Fruit fly (Drosophila melanogaster) whole organism, embryonic: Measurements from ENCODE around the gene Lcp65Ab1.

Experiments used
- Ada2b ChIP-seq: fragments of 200-800 bp; sonication (Bioruptor generic); IDR thresholded peaks from 2 replicates; pipeline ENCODE4 v1.3.6; 2022; ENCODE audit warnings: missing biosample characterization, missing genetic modification characterization
- Asciz ChIP-seq: fragments of 200-800 bp; sonication (Bioruptor generic); optimal IDR thresholded peaks from 2 replicates; lab custom pipeline; 2017; ENCODE audit warnings: missing biosample characterization, mild to moderate bottlenecking, missing genetic modification characterization, missing genetic modification reagents
- B-H1 ChIP-seq: fragments of 200-800 bp; sonication (Bioruptor generic); IDR thresholded peaks from 3 replicates; pipeline ENCODE4 v1.3.6; 2022; ENCODE audit warnings: missing biosample characterization, missing genetic modification characterization
- CG11093 ChIP-seq: fragments of 200-800 bp; sonication (Bioruptor generic); IDR thresholded peaks from 3 replicates; pipeline ENCODE4 v1.3.6; 2022; ENCODE audit warnings: missing biosample characterization, missing genetic modification characterization
- CG11695 ChIP-seq: fragments of 200-800 bp; sonication (Bioruptor generic); IDR thresholded peaks from 3 replicates; pipeline ENCODE4 v1.3.6; 2022; ENCODE audit warnings: missing biosample characterization, missing genetic modification characterization
- CG12659 ChIP-seq: fragments of 200-800 bp; sonication (Bioruptor generic); optimal IDR thresholded peaks from 3 replicates; lab custom pipeline; 2017; ENCODE audit warnings: mild to moderate bottlenecking, missing biosample characterization, missing genetic modification reagents, missing genetic modification characterization
- CG12744 ChIP-seq: fragments of 200-800 bp; sonication (Bioruptor generic); optimal IDR thresholded peaks from 2 replicates; lab custom pipeline; 2016; ENCODE audit warnings: missing biosample characterization, missing genetic modification characterization
- CG13296 ChIP-seq: fragments of 200-800 bp; sonication (Bioruptor generic); optimal IDR thresholded peaks from 3 replicates; lab custom pipeline; 2018; ENCODE audit warnings: missing biosample characterization, mild to moderate bottlenecking, missing genetic modification characterization
- CG17359 ChIP-seq: fragments of 200-800 bp; sonication (Bioruptor generic); optimal IDR thresholded peaks from 3 replicates; lab custom pipeline; 2018; ENCODE audit warnings: missing biosample characterization, mild to moderate bottlenecking, missing genetic modification characterization, moderate library complexity
- CG17361 ChIP-seq: fragments of 200-800 bp; sonication (Bioruptor generic); IDR thresholded peaks from 3 replicates; pipeline ENCODE4 v1.3.6; 2022; ENCODE audit warnings: missing biosample characterization, missing genetic modification characterization
- CG2202 ChIP-seq: fragments of 200-800 bp; sonication (Bioruptor generic); optimal IDR thresholded peaks from 2 replicates; lab custom pipeline; 2018; ENCODE audit warnings: missing biosample characterization, mild to moderate bottlenecking, missing genetic modification characterization
- CG2678 ChIP-seq: fragments of 200-800 bp; sonication (Bioruptor generic); optimal IDR thresholded peaks from 3 replicates; lab custom pipeline; 2019; ENCODE audit warnings: missing biosample characterization, mild to moderate bottlenecking, missing genetic modification characterization, moderate library complexity
- CG2875 ChIP-seq: fragments of 200-800 bp; sonication (Bioruptor generic); optimal IDR thresholded peaks from 2 replicates; lab custom pipeline; 2017; ENCODE audit warnings: missing biosample characterization, mild to moderate bottlenecking, missing genetic modification characterization, missing genetic modification reagents
- CG4820 ChIP-seq: fragments of 200-800 bp; sonication (Bioruptor generic); optimal IDR thresholded peaks from 3 replicates; lab custom pipeline; 2016; ENCODE audit warnings: missing biosample characterization, missing genetic modification characterization
- CG6272 ChIP-seq: fragments of 200-800 bp; sonication (Bioruptor generic); IDR thresholded peaks from 2 replicates; pipeline ENCODE4 v1.3.6; 2022; ENCODE audit warnings: missing biosample characterization, missing genetic modification characterization
- CG7556 ChIP-seq: fragments of 200-800 bp; sonication (Bioruptor generic); optimal IDR thresholded peaks from 2 replicates; lab custom pipeline; 2017; ENCODE audit warnings: missing biosample characterization, mild to moderate bottlenecking, missing genetic modification characterization
- CG8281 ChIP-seq: fragments of 200-800 bp; sonication (Bioruptor generic); optimal IDR thresholded peaks from 2 replicates; lab custom pipeline; 2018; ENCODE audit warnings: missing biosample characterization, mild to moderate bottlenecking, missing genetic modification characterization, moderate library complexity
- CG8924 ChIP-seq: fragments of 200-800 bp; optimal IDR thresholded peaks from 3 replicates; lab custom pipeline; 2019; ENCODE audit warnings: missing biosample characterization, mild to moderate bottlenecking, missing genetic modification characterization, moderate library complexity
- Deaf1 ChIP-seq: fragments of 200-800 bp; optimal IDR thresholded peaks from 3 replicates; lab custom pipeline; 2019; ENCODE audit warnings: missing biosample characterization, mild to moderate bottlenecking, missing genetic modification characterization, moderate library complexity
- H15 ChIP-seq: fragments of 200-800 bp; sonication (Bioruptor generic); IDR thresholded peaks from 3 replicates; pipeline ENCODE4 v1.3.6; 2022; ENCODE audit warnings: missing biosample characterization, missing genetic modification characterization
- HHEX ChIP-seq: fragments of 200-800 bp; sonication (Bioruptor generic); optimal IDR thresholded peaks from 3 replicates; lab custom pipeline; 2017; ENCODE audit warnings: missing biosample characterization, mild to moderate bottlenecking, missing genetic modification characterization, missing genetic modification reagents
- Hr78 ChIP-seq, 2 experiments: fragments of 200-800 bp in 1 of 2; fragments of >200 bp in 1 of 2; sonication (Bioruptor generic) in 1 of 2; optimal IDR thresholded peaks; 2 replicates each; lab custom pipeline; 2017 to 2019; ENCODE audit warnings: missing biosample characterization in 2 of 2, missing genetic modification characterization in 2 of 2, mild to moderate bottlenecking in 1 of 2, moderate library complexity in 1 of 2
- Med ChIP-seq: fragments of 200-800 bp; sonication (Bioruptor generic); peaks from one replicate; lab custom pipeline; 2016; ENCODE audit warnings: missing biosample characterization, missing genetic modification characterization, mild to moderate bottlenecking, inconsistent platforms, moderate library complexity
- Meics ChIP-seq: fragments of 200-800 bp; sonication (Bioruptor generic); optimal IDR thresholded peaks from 2 replicates; lab custom pipeline; 2017; ENCODE audit warnings: missing biosample characterization, mild to moderate bottlenecking, missing genetic modification characterization
- Poxn ChIP-seq: fragments of 200-800 bp; sonication (Bioruptor generic); IDR thresholded peaks from 2 replicates; pipeline ENCODE4 v1.3.6; 2022; ENCODE audit warnings: missing biosample characterization, missing genetic modification characterization
- Ravus ChIP-seq: fragments of 200-800 bp; sonication (Bioruptor generic); IDR thresholded peaks from 2 replicates; pipeline ENCODE4 v1.3.6; 2022; ENCODE audit warnings: missing biosample characterization, missing genetic modification characterization
- Spps ChIP-seq: fragments of 200-800 bp; sonication (Bioruptor generic); optimal IDR thresholded peaks from 2 replicates; lab custom pipeline; 2018; ENCODE audit warnings: missing biosample characterization, mild to moderate bottlenecking, missing genetic modification characterization
- Sry-β ChIP-seq: fragments of 200-800 bp; sonication (Bioruptor generic); optimal IDR thresholded peaks from 2 replicates; lab custom pipeline; 2018; ENCODE audit warnings: missing biosample characterization, mild to moderate bottlenecking, missing genetic modification characterization, moderate library complexity
- Xrp1 ChIP-seq: fragments of 200-800 bp; sonication (Bioruptor generic); IDR thresholded peaks from 2 replicates; pipeline ENCODE4 v1.3.6; 2022; ENCODE audit warnings: missing biosample characterization, missing genetic modification characterization
- az2 ChIP-seq: fragments of 200-800 bp; sonication (Bioruptor generic); optimal IDR thresholded peaks from 3 replicates; lab custom pipeline; 2016; ENCODE audit warnings: missing biosample characterization, missing genetic modification characterization
- chif ChIP-seq, 2 experiments: fragments of 200-800 bp; sonication (Bioruptor generic); optimal IDR thresholded peaks; 3 replicates each; lab custom pipeline; 2016; ENCODE audit warnings: missing biosample characterization in 2 of 2, missing genetic modification characterization in 2 of 2
- danr ChIP-seq: fragments of 200-800 bp; sonication (Bioruptor generic); IDR thresholded peaks from 2 replicates; pipeline ENCODE4 v1.3.6; 2022; ENCODE audit warnings: missing biosample characterization, missing genetic modification characterization
- dpn ChIP-seq, 2 experiments: fragments of 200-800 bp; sonication (Bioruptor generic); optimal IDR thresholded peaks; 3 replicates each; lab custom pipeline; 2016; ENCODE audit warnings: missing biosample characterization in 2 of 2, missing genetic modification characterization in 2 of 2
- dysf ChIP-seq: fragments of 200-800 bp; sonication (Bioruptor generic); IDR thresholded peaks from 3 replicates; pipeline ENCODE4 v1.3.6; 2022; ENCODE audit warnings: missing biosample characterization, missing genetic modification characterization
- ewg ChIP-seq: fragments of 200-800 bp; sonication (Bioruptor generic); optimal IDR thresholded peaks from 3 replicates; lab custom pipeline; 2017; ENCODE audit warnings: mild to moderate bottlenecking, missing biosample characterization, missing genetic modification reagents, missing genetic modification characterization
- grau ChIP-seq: fragments of 200-800 bp; optimal IDR thresholded peaks from 3 replicates; lab custom pipeline; 2019; ENCODE audit warnings: missing biosample characterization, mild to moderate bottlenecking, missing genetic modification characterization, moderate library complexity
- kay ChIP-seq: fragments of 200-800 bp; sonication (Bioruptor generic); optimal IDR thresholded peaks from 2 replicates; lab custom pipeline; 2016; ENCODE audit warnings: missing biosample characterization, missing genetic modification characterization
- ken ChIP-seq: fragments of 200-800 bp; sonication (Bioruptor generic); IDR thresholded peaks from 3 replicates; pipeline ENCODE4 v1.3.6; 2022; ENCODE audit warnings: missing biosample characterization, missing genetic modification characterization
- klu ChIP-seq: fragments of 200-800 bp; sonication (Bioruptor generic); IDR thresholded peaks from 2 replicates; pipeline ENCODE4 v1.3.6; 2022; ENCODE audit warnings: missing biosample characterization, missing genetic modification characterization
- lmd ChIP-seq: fragments of 200-800 bp; sonication (Bioruptor generic); IDR thresholded peaks from 2 replicates; pipeline ENCODE4 v1.3.6; 2022; ENCODE audit warnings: missing biosample characterization, missing genetic modification characterization
- lola ChIP-seq, 3 experiments: fragments of >200 bp in 2 of 3; fragments of 200-800 bp in 1 of 3; sonication (Bioruptor generic) in 1 of 3; optimal IDR thresholded peaks; 2 replicates each; lab custom pipeline; 2017 to 2019; ENCODE audit warnings: missing biosample characterization in 3 of 3, missing genetic modification characterization in 3 of 3, mild to moderate bottlenecking in 1 of 3, moderate library complexity in 1 of 3
- oc ChIP-seq: fragments of 200-800 bp; sonication (Bioruptor generic); optimal IDR thresholded peaks from 2 replicates; lab custom pipeline; 2018; ENCODE audit warnings: missing biosample characterization, mild to moderate bottlenecking, missing genetic modification characterization, moderate library complexity
- pum ChIP-seq: fragments of 200-800 bp; sonication (Bioruptor generic); optimal IDR thresholded peaks from 2 replicates; lab custom pipeline; 2016; ENCODE audit warnings: missing biosample characterization, missing genetic modification characterization
- ranshi ChIP-seq: fragments of 200-800 bp; sonication (Bioruptor generic); IDR thresholded peaks from 2 replicates; pipeline ENCODE4 v1.3.6; 2022; ENCODE audit warnings: missing biosample characterization, missing genetic modification characterization
- salm ChIP-seq: fragments of 200-800 bp; sonication (Bioruptor generic); optimal IDR thresholded peaks from 2 replicates; lab custom pipeline; 2018; ENCODE audit warnings: missing biosample characterization, mild to moderate bottlenecking, missing genetic modification characterization
- slou ChIP-seq: fragments of 200-800 bp; sonication (Bioruptor generic); optimal IDR thresholded peaks from 3 replicates; lab custom pipeline; 2016; ENCODE audit warnings: missing biosample characterization, missing genetic modification characterization
- stc ChIP-seq: fragments of 200-800 bp; sonication (Bioruptor generic); IDR thresholded peaks from 2 replicates; pipeline ENCODE4 v1.3.6; 2022; ENCODE audit warnings: missing biosample characterization, missing genetic modification characterization
- tgo ChIP-seq: fragments of 200-800 bp; sonication (Bioruptor generic); IDR thresholded peaks from 3 replicates; pipeline ENCODE4 v1.3.6; 2022; ENCODE audit warnings: missing biosample characterization, missing genetic modification characterization
- yki ChIP-seq: fragments of >200 bp; optimal IDR thresholded peaks from 3 replicates; lab custom pipeline; 2018

Gene Lcp65Ab1

DNA sequence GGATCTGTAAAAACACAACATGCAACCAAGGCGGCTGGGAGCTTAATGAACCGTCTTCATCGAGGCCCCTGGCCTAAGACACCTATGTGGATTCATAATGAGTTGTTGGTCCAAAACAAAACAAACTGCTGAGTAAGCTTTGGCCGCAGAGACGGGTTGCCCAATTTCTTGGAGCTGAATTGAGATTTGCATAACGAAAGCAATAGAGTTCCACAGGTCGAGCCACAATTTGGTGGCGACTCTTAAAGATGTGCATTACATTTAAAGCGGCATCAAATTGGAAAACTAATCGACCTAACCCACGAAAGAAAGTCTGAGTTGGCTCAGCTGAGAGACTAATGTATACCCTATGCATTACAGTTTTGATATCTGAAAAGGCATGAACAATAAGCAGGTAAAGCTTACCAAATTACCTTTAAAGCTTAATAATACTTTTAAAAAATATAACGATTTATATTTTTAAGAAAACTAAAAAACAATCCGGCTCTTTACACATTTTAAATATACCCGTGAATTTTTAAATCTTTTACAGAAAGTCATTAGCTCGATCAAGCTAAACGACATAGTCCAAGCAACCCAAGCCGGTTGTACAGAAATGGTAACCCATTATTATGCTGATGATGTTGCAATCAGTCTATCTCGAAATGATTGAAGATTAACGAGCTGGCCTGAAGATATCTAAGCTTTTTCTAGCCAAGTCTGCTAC, 8.1 kb downstream of the Lcp65Ab1 start, which contains the start of gene CG13297 (continued):
- TF ChIP-seq HHEX (GFP tag; lab: Kevin White, UChicago), result no peak
- no peak for TF ChIP-seq slou (GFP tag; lab: Kevin White, UChicago)
- peak in 1 of 2 experiments; percentile 8 for TF ChIP-seq chif (GFP tag; optimal IDR thresholded peaks at IDR 0.05; lab: Kevin White, UChicago)
- no peak for TF ChIP-seq pum
- TF ChIP-seq tgo (GFP tag; lab: Robert Waterston, UW), result peak; percentile 60; the same call in 2 of the 3 replicates
- TF ChIP-seq CG2678, result peak; percentile 79
- peak; percentile 16 for TF ChIP-seq oc
- peak; percentile 57 for TF ChIP-seq grau (tag; lab: Kevin White, UChicago)
- peak; percentile 21; the same call in 1 of the 3 replicates for TF ChIP-seq ken (GFP tag; lab: Robert Waterston, UW)
- no peak for TF ChIP-seq CG2875 (GFP tag; lab: Kevin White, UChicago)
- TF ChIP-seq CG17359 (tag; lab: Kevin White, UChicago), result peak; percentile 68
- TF ChIP-seq CG7556 (GFP tag; lab: Kevin White, UChicago), result peak; percentile 55
- TF ChIP-seq yki, result no peak
- TF ChIP-seq CG8281 (tag; lab: Kevin White, UChicago), result peak; percentile 27
- peak; percentile 57; the same call in 2 of the 3 replicates for TF ChIP-seq dysf (GFP tag; lab: Robert Waterston, UW)
- peak; percentile 42 for TF ChIP-seq az2
- TF ChIP-seq ewg, result peak; percentile 21
- TF ChIP-seq CG12744 (GFP tag; lab: Kevin White, UChicago), result no peak
- TF ChIP-seq CG2202, result no peak
- TF ChIP-seq kay (GFP tag; lab: Kevin White, UChicago), result no peak
- TF ChIP-seq Spps (tag; lab: Kevin White, UChicago), result peak; percentile 5
- TF ChIP-seq CG4820 (GFP tag; lab: Kevin White, UChicago), result peak; percentile 32
- peak; percentile 62; the same call in 2 of the 3 replicates for TF ChIP-seq CG11093 (GFP tag; lab: Robert Waterston, UW)
- TF ChIP-seq Xrp1 (GFP tag; lab: Robert Waterston, UW), result peak; percentile 33; the same call in 1 of the 2 replicates
- TF ChIP-seq CG12659 (GFP tag; lab: Kevin White, UChicago), result peak; percentile 27
- TF ChIP-seq Poxn (GFP tag; lab: Robert Waterston, UW), result no peak
- peak; percentile 73 for TF ChIP-seq CG17361 (GFP tag; lab: Robert Waterston, UW)
- TF ChIP-seq CG11695 (GFP tag; lab: Robert Waterston, UW), result peak; percentile 76
- TF ChIP-seq CG13296, result peak; percentile 85
- TF ChIP-seq Ravus (GFP tag; lab: Robert Waterston, UW), result no peak
- TF ChIP-seq salm (tag; lab: Kevin White, UChicago), result peak; percentile 18
- peak; percentile 1 for TF ChIP-seq Med (GFP tag; lab: Kevin White, UChicago)
- peak; percentile 50; the same call in 1 of the 2 replicates for TF ChIP-seq lmd
- TF ChIP-seq dpn (GFP tag; optimal IDR thresholded peaks at IDR 0.05; lab: Kevin White, UChicago), result peak in 1 of 2 experiments; percentile 10
- peak; percentile 64 for TF ChIP-seq Asciz
- TF ChIP-seq lola (GFP tag; optimal IDR thresholded peaks at IDR 0.05; lab: Kevin White, UChicago), result no peak
- TF ChIP-seq klu (GFP tag; lab: Robert Waterston, UW), result no peak
- no peak for TF ChIP-seq CG6272
- peak in 1 of 2 experiments; percentile 76 for TF ChIP-seq Hr78 (GFP tag; optimal IDR thresholded peaks at IDR 0.05; lab: Kevin White, UChicago)
- 0 out of 2 replicates have a peak, but pooled peaks have one; percentile 30 for TF ChIP-seq Ada2b
- peak; percentile 42 for TF ChIP-seq Meics (GFP tag; lab: Kevin White, UChicago)
- peak; percentile 22 for TF ChIP-seq Deaf1 (tag; lab: Kevin White, UChicago)
- TF ChIP-seq CG8924 (tag; lab: Kevin White, UChicago), result peak; percentile 66
- TF ChIP-seq H15 (GFP tag; lab: Robert Waterston, UW), result peak; percentile 36; the same call in 2 of the 3 replicates
- peak; percentile 21; the same call in 1 of the 2 replicates for TF ChIP-seq ranshi
- peak; percentile 53; the same call in 1 of the 2 replicates for TF ChIP-seq stc
- no peak for TF ChIP-seq Sry-β (GFP tag; lab: Kevin White, UChicago)
- peak; percentile 45; the same call in 1 of the 2 replicates for TF ChIP-seq danr
- peak; percentile 48; the same call in 2 of the 3 replicates for TF ChIP-seq B-H1
